Worm (Caenorhabditis elegans): ENCODE measurements around the gene ubc-26.

ubc-26 gene

DNA sequence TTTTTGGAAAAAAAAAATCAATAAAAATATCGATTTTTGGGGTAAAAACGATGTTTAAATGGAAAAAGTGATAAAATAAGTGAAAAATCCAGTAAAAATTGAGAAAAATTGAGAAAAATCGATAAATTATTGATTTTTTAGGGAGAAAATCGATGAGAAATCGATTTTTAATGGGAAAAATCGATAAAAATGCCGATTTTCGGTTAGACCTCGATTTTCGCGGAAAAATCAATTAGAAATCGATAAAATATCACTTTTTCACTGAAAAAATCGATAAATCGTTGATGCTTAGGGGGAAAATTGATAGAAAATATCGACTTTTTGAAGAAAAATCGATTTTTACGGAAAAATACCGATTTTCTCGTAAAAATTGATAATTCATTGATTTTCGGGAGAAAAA, 1.0 kb upstream of the ubc-26 start:
- no peak for TF ChIP-seq R02D3.7 (tag; optimal IDR thresholded peaks at IDR 0.05)
- no peak for TF ChIP-seq ZK546.5 (tag; optimal IDR thresholded peaks at IDR 0.05)
- no peak for TF ChIP-seq mdl-1 (tag; optimal IDR thresholded peaks at IDR 0.05)
- TF ChIP-seq lin-39 (tag; optimal IDR thresholded peaks at IDR 0.05): no peak
- TF ChIP-seq F13H6.1 (tag; optimal IDR thresholded peaks at IDR 0.05): no peak
- TF ChIP-seq egl-27 (tag; optimal IDR thresholded peaks at IDR 0.05): no peak
- no peak for TF ChIP-seq nhr-11 (tag; optimal IDR thresholded peaks at IDR 0.05)
- no peak for TF ChIP-seq elt-3 (tag; optimal IDR thresholded peaks at IDR 0.05)
- TF ChIP-seq ceh-16 (tag; optimal IDR thresholded peaks at IDR 0.05): no peak

DNA sequence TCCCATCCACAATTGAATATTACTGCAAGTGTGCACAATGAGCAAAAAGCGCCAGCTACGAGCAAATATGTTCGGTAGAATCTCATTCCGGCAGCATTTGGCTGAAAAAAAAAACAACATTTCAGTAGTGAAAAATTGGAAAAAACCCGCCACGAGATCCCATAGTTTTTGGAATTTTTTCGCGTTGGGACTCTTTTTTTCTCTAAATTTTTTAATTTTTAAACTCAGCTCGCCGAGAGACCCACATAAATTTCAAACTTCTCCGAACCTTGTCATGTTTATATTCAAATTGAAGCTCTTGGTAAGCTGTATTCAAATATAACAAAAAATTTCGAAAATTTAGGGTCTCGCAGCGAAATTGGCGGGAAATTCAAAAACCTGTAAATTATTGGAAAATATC, 5.9 kb downstream of the ubc-26 start, which contains the start of gene sqv-2:
Gene sqv-2 (minus strand): TSS at position 101 of the 400 bp plus-strand sequence.
- TF ChIP-seq lin-39 (tag; optimal IDR thresholded peaks at IDR 0.05) (no peak), alr-1 (tag; optimal IDR thresholded peaks at IDR 0.05) (no peak)

- TF ChIP-seq egl-27 (tag; optimal IDR thresholded peaks at IDR 0.05): peak; percentile 61
- TF ChIP-seq blmp-1 (tag; optimal IDR thresholded peaks at IDR 0.05; ENCODE audit: insufficient read depth): no peak
- peak; percentile 50 for TF ChIP-seq Y55F3AM.14 (GFP tag; optimal IDR thresholded peaks at IDR 0.05)
- peak; percentile 53 for TF ChIP-seq ztf-4 (tag; optimal IDR thresholded peaks at IDR 0.05)
- peak in 1 of 2 experiments; percentile 10 for TF ChIP-seq mdl-1 (tag; optimal IDR thresholded peaks at IDR 0.05)
- TF ChIP-seq sem-4 (tag; optimal IDR thresholded peaks at IDR 0.05): peak; percentile 83
- no peak for TF ChIP-seq dmd-4 (tag; optimal IDR thresholded peaks at IDR 0.05)
- peak; percentile 61 for TF ChIP-seq mab-5 (tag; optimal IDR thresholded peaks at IDR 0.05)
- TF ChIP-seq elt-1 (tag; optimal IDR thresholded peaks at IDR 0.05): no peak
- TF ChIP-seq unc-39 (tag; optimal IDR thresholded peaks at IDR 0.05): no peak
- peak; percentile 90 for TF ChIP-seq F13H6.1 (tag; optimal IDR thresholded peaks at IDR 0.05)
- no peak for TF ChIP-seq lin-39 (tag; optimal IDR thresholded peaks at IDR 0.05)
- no peak for TF ChIP-seq mbf-1 (tag; optimal IDR thresholded peaks at IDR 0.05)
- TF ChIP-seq aly-2 (tag; optimal IDR thresholded peaks at IDR 0.05): no peak
- TF ChIP-seq peb-1 (tag; optimal IDR thresholded peaks at IDR 0.05): no peak
- TF ChIP-seq lin-11 (tag; optimal IDR thresholded peaks at IDR 0.05): peak; percentile 78
- no peak for TF ChIP-seq ama-1 (optimal IDR thresholded peaks at IDR 0.05)
- TF ChIP-seq ceh-16 (tag; optimal IDR thresholded peaks at IDR 0.05): peak; percentile 73
- peak; percentile 56 for TF ChIP-seq nhr-12 (tag; optimal IDR thresholded peaks at IDR 0.05)
- TF ChIP-seq alr-1 (tag; optimal IDR thresholded peaks at IDR 0.05): no peak
- no peak for TF ChIP-seq skn-1 (tag; optimal IDR thresholded peaks at IDR 0.05)
- TF ChIP-seq C34F6.9 (tag; optimal IDR thresholded peaks at IDR 0.05): peak; percentile 87
- TF ChIP-seq sma-3 (GFP tag; optimal IDR thresholded peaks at IDR 0.05): peak; percentile 93
- TF ChIP-seq nhr-23 (tag; optimal IDR thresholded peaks at IDR 0.05): no peak
- TF ChIP-seq ztf-1 (GFP tag; conservative IDR thresholded peaks at IDR 0.05): 0 out of 2 replicates have a peak, but pooled peaks have one; percentile 56
- TF ChIP-seq unc-55 (GFP tag; optimal IDR thresholded peaks at IDR 0.05): peak; percentile 94
- no peak for TF ChIP-seq ZK546.5 (tag; optimal IDR thresholded peaks at IDR 0.05)
- TF ChIP-seq nhr-237 (tag; optimal IDR thresholded peaks at IDR 0.05): no peak
- TF ChIP-seq nhr-21 (tag; optimal IDR thresholded peaks at IDR 0.05): peak; percentile 87
- peak; percentile 88 to 91 for TF ChIP-seq lsy-2 (tag; optimal IDR thresholded peaks at IDR 0.05)
- peak; percentile 87 for TF ChIP-seq crh-2 (tag; optimal IDR thresholded peaks at IDR 0.05)
- no peak for TF ChIP-seq elt-3 (tag; optimal IDR thresholded peaks at IDR 0.05)
- peak; percentile 94 for TF ChIP-seq sma-9 (GFP tag; optimal IDR thresholded peaks at IDR 0.05)
- TF ChIP-seq sma-9 (tag; optimal IDR thresholded peaks at IDR 0.05): no peak
- TF ChIP-seq ceh-82 (tag; optimal IDR thresholded peaks at IDR 0.05): peak; percentile 48
- peak; percentile 63 for TF ChIP-seq nhr-129 (tag; optimal IDR thresholded peaks at IDR 0.05)
- TF ChIP-seq lin-13 (GFP tag; optimal IDR thresholded peaks at IDR 0.05): peak; percentile 95
- peak; percentile 85 for TF ChIP-seq fos-1 (tag; optimal IDR thresholded peaks at IDR 0.05)
- TF ChIP-seq nhr-6 (tag; optimal IDR thresholded peaks at IDR 0.05): peak; percentile 14
- peak; percentile 60 for TF ChIP-seq snpc-4 (tag; optimal IDR thresholded peaks at IDR 0.05)
- TF ChIP-seq nhr-77 (tag; optimal IDR thresholded peaks at IDR 0.05): peak; percentile 73
- no peak for TF ChIP-seq ztf-11 (tag; optimal IDR thresholded peaks at IDR 0.05)
- TF ChIP-seq gmeb-1 (tag; optimal IDR thresholded peaks at IDR 0.05): peak; percentile 87
- TF ChIP-seq nhr-25 (tag; optimal IDR thresholded peaks at IDR 0.05): peak; percentile 88
- TF ChIP-seq nhr-11 (tag; optimal IDR thresholded peaks at IDR 0.05): no peak
- peak; percentile 62 for TF ChIP-seq nhr-10 (tag; optimal IDR thresholded peaks at IDR 0.05)
- peak; percentile 66 for TF ChIP-seq zag-1 (tag; optimal IDR thresholded peaks at IDR 0.05)
- no peak for TF ChIP-seq unc-62 (GFP tag; optimal IDR thresholded peaks at IDR 0.05)
- TF ChIP-seq R02D3.7 (tag; optimal IDR thresholded peaks at IDR 0.05): peak; percentile 10
Measured at ce11 chrII:2888957-2889630, 11.1 kb downstream of the ubc-26 start, which contains the start of gene pinn-1. pinn-1 (minus strand) TSS chrII:2889007.

Data from whole organism, L2 larva.